Fruit fly (Drosophila melanogaster) whole organism: ENCODE results near the gene Dbp21E2.
A peak's percentile ranks its signal among the peaks of the same experiment; 100 is the strongest.

ENCODE experiments used
- CG8478 ChIP-seq: fragments of >200 bp; optimal IDR thresholded peaks from 2 replicates; lab custom pipeline; 2018; ENCODE audit warnings: inconsistent platforms
- Dll ChIP-seq: fragments of >200 bp; optimal IDR thresholded peaks from 2 replicates; lab custom pipeline; 2017
- EcR ChIP-seq, 2 experiments: fragments of >200 bp; optimal IDR thresholded peaks; 2 replicates each; lab custom pipeline; 2017; ENCODE audit warnings: missing biosample characterization in 2 of 2, missing genetic modification characterization in 2 of 2, missing genetic modification reagents in 2 of 2
- pan ChIP-seq: fragments of >200 bp; optimal IDR thresholded peaks from 2 replicates; lab custom pipeline; 2017
- psq ChIP-seq: fragments of >200 bp; optimal IDR thresholded peaks from 2 replicates; lab custom pipeline; 2017
- usp ChIP-seq: fragments of >200 bp; optimal IDR thresholded peaks from 2 replicates; lab custom pipeline; 2017; ENCODE audit warnings: missing biosample characterization, missing genetic modification characterization, mixed read lengths

dm6 chr2L:837989-838388, 26.6 kb downstream of the Dbp21E2 start:
- TF ChIP-seq usp (GFP tag; lab: Kevin White, UChicago) (no peak), psq (no peak), Dll (lab: Kevin White, UChicago) (no peak), pan (lab: Kevin White, UChicago) (peak; percentile 56), EcR (GFP tag; optimal IDR thresholded peaks at IDR 0.05; lab: Kevin White, UChicago) (no peak), CG8478 (lab: Kevin White, UChicago) (no peak)
